Worm (Caenorhabditis elegans): ENCODE measurements around the gene ncs-5.

Gene ncs-5

ce11 chrV:18868517-18868916 lies 49.0 kb downstream of the ncs-5 start:
- TF ChIP-seq Y53G8AR.9 (GFP tag; conservative IDR thresholded peaks at IDR 0.05) (no peak), F23B12.7 (tag; optimal IDR thresholded peaks at IDR 0.05; ENCODE audit: insufficient read depth) (no peak), cebp-1 (GFP tag; IDR thresholded peaks at IDR 0.05) (no peak), cebp-1 (tag; optimal IDR thresholded peaks at IDR 0.05) (peak; percentile 12), ZK185.1 (tag; optimal IDR thresholded peaks at IDR 0.05; ENCODE audit: poor library complexity, severe bottlenecking) (no peak), K12H6.12 (tag; optimal IDR thresholded peaks at IDR 0.05) (peak; percentile 25), unc-62 (GFP tag; optimal IDR thresholded peaks at IDR 0.05) (no peak), hsf-1 (GFP tag; IDR thresholded peaks at IDR 0.05) (no peak), nhr-80 (tag; optimal IDR thresholded peaks at IDR 0.05) (peak; percentile 27), hmg-1.2 (GFP tag; IDR thresholded peaks at IDR 0.05) (peak; percentile 73; the same call in 1 of the 2 replicates)

- TF ChIP-seq nhr-90 (tag; optimal IDR thresholded peaks at IDR 0.05) = no peak
- peak; percentile 85 for TF ChIP-seq unc-62 (GFP tag; optimal IDR thresholded peaks at IDR 0.05)
- no peak for TF ChIP-seq cebp-1 (GFP tag; IDR thresholded peaks at IDR 0.05)
- TF ChIP-seq cebp-1 (tag; optimal IDR thresholded peaks at IDR 0.05) = peak; percentile 10
- TF ChIP-seq nhr-80 (tag; optimal IDR thresholded peaks at IDR 0.05) = peak; percentile 62
These were observed 51.4 kb downstream of the ncs-5 start for ce11 chrV:18870955-18871354.

- no peak for TF ChIP-seq akir-1 (GFP tag; optimal IDR thresholded peaks at IDR 0.05)
- no peak for TF ChIP-seq F39B2.1 (GFP tag; IDR thresholded peaks at IDR 0.05)
- TF ChIP-seq C17E4.6 (GFP tag; IDR thresholded peaks at IDR 0.05) = no peak
- no peak for TF ChIP-seq dox-1 (GFP tag; IDR thresholded peaks at IDR 0.05)
- TF ChIP-seq ama-1 (optimal IDR thresholded peaks at IDR 0.05) = no peak
- no peak for TF ChIP-seq ama-1 (GFP tag; optimal IDR thresholded peaks at IDR 0.05)
- TF ChIP-seq dpl-1 (GFP tag; optimal IDR thresholded peaks at IDR 0.05) = no peak
- no peak for TF ChIP-seq die-1 (tag; optimal IDR thresholded peaks at IDR 0.05)
- no peak for TF ChIP-seq F52B5.7 (tag; optimal IDR thresholded peaks at IDR 0.05)
- no peak for TF ChIP-seq mes-4 (tag; optimal IDR thresholded peaks at IDR 0.05)
- no peak for TF ChIP-seq mxl-1 (tag; optimal IDR thresholded peaks at IDR 0.05)
- TF ChIP-seq bed-2 (GFP tag; IDR thresholded peaks at IDR 0.05) = no peak
- no peak for TF ChIP-seq xnd-1 (tag; optimal IDR thresholded peaks at IDR 0.05)
- no peak for TF ChIP-seq atf-7 (tag; optimal IDR thresholded peaks at IDR 0.05)
- TF ChIP-seq nfyb-1 (GFP tag; IDR thresholded peaks at IDR 0.05) = no peak
- no peak for TF ChIP-seq cebp-1 (GFP tag; IDR thresholded peaks at IDR 0.05)
- TF ChIP-seq cebp-1 (tag; optimal IDR thresholded peaks at IDR 0.05) = no peak
These were observed 54.3 kb downstream of the ncs-5 start, which contains the start of gene ceh-51 for ce11 chrV:18873833-18874232. Gene ceh-51 (plus strand): TSS chrV:18874133.

All from whole organism, young adult.